Fruit fly (Drosophila melanogaster): ENCODE data around the gene neo.

Gene neo

dm6 chr3R:29773833-29774324 lies 45.1 kb upstream of the neo start (continued):
- TF ChIP-seq Deaf1 (tag; optimal IDR thresholded peaks at IDR 0.05): no peak
- peak; percentile 57 for TF ChIP-seq Max (GFP tag; optimal IDR thresholded peaks at IDR 0.05)
- TF ChIP-seq CG17385 (GFP tag; optimal IDR thresholded peaks at IDR 0.05): peak; percentile 67
- peak; percentile 55 for TF ChIP-seq CG15011 (GFP tag; optimal IDR thresholded peaks at IDR 0.05)
- peak; percentile 67 for TF ChIP-seq tio (GFP tag; optimal IDR thresholded peaks at IDR 0.05)
- no peak for TF ChIP-seq CG4707 (GFP tag; optimal IDR thresholded peaks at IDR 0.05)
- TF ChIP-seq Med (GFP tag): peak; percentile 96
- TF ChIP-seq CG13287 (GFP tag; IDR thresholded peaks at IDR 0.05; ENCODE audit: partially characterized antibody): no peak
- TF ChIP-seq CG7357 (GFP tag; IDR thresholded peaks at IDR 0.05): peak; percentile 66; the same call in 2 of the 3 replicates
- TF ChIP-seq CTCF (GFP tag; optimal IDR thresholded peaks at IDR 0.05): no peak
- peak; percentile 33 for TF ChIP-seq CG18262 (tag; optimal IDR thresholded peaks at IDR 0.05)
- TF ChIP-seq Lpt (GFP tag; optimal IDR thresholded peaks at IDR 0.05): no peak
- TF ChIP-seq exex (tag; optimal IDR thresholded peaks at IDR 0.05): peak; percentile 65
- TF ChIP-seq chif (GFP tag; optimal IDR thresholded peaks at IDR 0.05): peak; percentile 48 to 72
- peak; percentile 56 for TF ChIP-seq wdn (GFP tag; IDR thresholded peaks at IDR 0.05)
- TF ChIP-seq Elba2 (GFP tag; optimal IDR thresholded peaks at IDR 0.05): peak; percentile 67
- TF ChIP-seq Chrac-16 (GFP tag; optimal IDR thresholded peaks at IDR 0.05): peak; percentile 62
- peak; percentile 61 for TF ChIP-seq odd (GFP tag; optimal IDR thresholded peaks at IDR 0.05)
- TF ChIP-seq cad (GFP tag; optimal IDR thresholded peaks at IDR 0.05): no peak
- TF ChIP-seq CG12155 (GFP tag; optimal IDR thresholded peaks at IDR 0.05): peak; percentile 88
- peak; percentile 41 for TF ChIP-seq luna (GFP tag; optimal IDR thresholded peaks at IDR 0.05)
- TF ChIP-seq Blimp-1 (GFP tag; optimal IDR thresholded peaks at IDR 0.05): peak; percentile 37
- peak; percentile 54; the same call in 1 of the 2 replicates for TF ChIP-seq CG31441 (GFP tag; IDR thresholded peaks at IDR 0.05)
- peak; percentile 9 for TF ChIP-seq CG5180 (GFP tag; optimal IDR thresholded peaks at IDR 0.05)
- peak; percentile 61 for TF ChIP-seq Mes4 (GFP tag; optimal IDR thresholded peaks at IDR 0.05)
- TF ChIP-seq CG4854 (GFP tag; optimal IDR thresholded peaks at IDR 0.05): peak; percentile 56
- TF ChIP-seq Taf1 (GFP tag; IDR thresholded peaks at IDR 0.05): peak; percentile 80; the same call in 1 of the 2 replicates
- peak; percentile 60 for TF ChIP-seq esg (GFP tag; conservative IDR thresholded peaks at IDR 0.05)
- TF ChIP-seq caup (GFP tag; optimal IDR thresholded peaks at IDR 0.05; ENCODE audit: severe bottlenecking): peak; percentile 60
- peak; percentile 40 for TF ChIP-seq Hmx (GFP tag; optimal IDR thresholded peaks at IDR 0.05)
- TF ChIP-seq Six4 (GFP tag; optimal IDR thresholded peaks at IDR 0.05): no peak
- no peak for TF ChIP-seq CG2202 (tag; optimal IDR thresholded peaks at IDR 0.05)
- peak; percentile 87 for TF ChIP-seq lmd (GFP tag; IDR thresholded peaks at IDR 0.05)
- TF ChIP-seq CG3726 (GFP tag; IDR thresholded peaks at IDR 0.05): no peak
- TF ChIP-seq aop (GFP tag; IDR thresholded peaks at IDR 0.05): no peak
- TF ChIP-seq CG16815 (GFP tag; optimal IDR thresholded peaks at IDR 0.05): peak; percentile 77
- peak; percentile 8 for TF ChIP-seq CG17802 (tag; optimal IDR thresholded peaks at IDR 0.05)
- no peak for TF ChIP-seq mld (GFP tag; IDR thresholded peaks at IDR 0.05; ENCODE audit: partially characterized antibody)
- no peak for TF ChIP-seq sqz (GFP tag; optimal IDR thresholded peaks at IDR 0.05)
- TF ChIP-seq Sin3A (optimal IDR thresholded peaks at IDR 0.05): no peak
- no peak for TF ChIP-seq Awh (GFP tag; IDR thresholded peaks at IDR 0.05)
- no peak for TF ChIP-seq CG8359 (GFP tag; optimal IDR thresholded peaks at IDR 0.05; ENCODE audit: borderline replicate concordance)
- TF ChIP-seq sens-2 (GFP tag; IDR thresholded peaks at IDR 0.05): no peak
- peak; percentile 59 for TF ChIP-seq slp2 (GFP tag; optimal IDR thresholded peaks at IDR 0.05)
- TF ChIP-seq CG12104 (GFP tag; optimal IDR thresholded peaks at IDR 0.05): peak; percentile 64
- TF ChIP-seq Dref (GFP tag; IDR thresholded peaks at IDR 0.05): no peak
- TF ChIP-seq br (optimal IDR thresholded peaks at IDR 0.05): no peak
- peak; percentile 16 for TF ChIP-seq ERR (GFP tag; optimal IDR thresholded peaks at IDR 0.05)
- peak; percentile 9 for TF ChIP-seq CG12744 (GFP tag; optimal IDR thresholded peaks at IDR 0.05)
- peak; percentile 35 for TF ChIP-seq CG17829 (tag; optimal IDR thresholded peaks at IDR 0.05)
- TF ChIP-seq tna (GFP tag; IDR thresholded peaks at IDR 0.05; ENCODE audit: partially characterized antibody): no peak
- peak; percentile 53; the same call in 1 of the 2 replicates for TF ChIP-seq chm (GFP tag; IDR thresholded peaks at IDR 0.05)

Measured in whole organism, embryonic.